Worm (Caenorhabditis elegans) whole organism, L1 larva: ENCODE data around the gene F11D11.22.
"Not testable (repeated sequence)": the region's sequence is repeated elsewhere in the genome, so short reads cannot be mapped to it uniquely, and the experiment has no call there.

Experiments used
- C34B4.2 ChIP-seq: sonication (generic microtip); optimal IDR thresholded peaks from 2 replicates; lab custom pipeline; 2017; ENCODE audit warnings: mild to moderate bottlenecking, missing genetic modification characterization, missing compliant biosample characterization
- ceh-63 ChIP-seq: fragments of 200-800 bp; sonication (Bioruptor generic); optimal IDR thresholded peaks from 2 replicates; lab custom pipeline; 2018; ENCODE audit warnings: mild to moderate bottlenecking, missing genetic modification characterization, missing compliant biosample characterization
- ceh-8 ChIP-seq: fragments of 200-800 bp; sonication (Bioruptor generic); optimal IDR thresholded peaks from 2 replicates; lab custom pipeline; 2018; ENCODE audit warnings: mild to moderate bottlenecking, missing genetic modification characterization, moderate library complexity, missing compliant biosample characterization
- ceh-82 ChIP-seq, 3 experiments: fragments of 150-350 bp in 1 of 3; sonication (generic microtip) in 2 of 3; optimal IDR thresholded peaks; 2 replicates each; lab custom pipeline; 2014 to 2017; ENCODE audit warnings: missing biosample characterization in 3 of 3, missing genetic modification characterization in 3 of 3
- dsc-1 ChIP-seq: sonication (generic microtip); optimal IDR thresholded peaks from 2 replicates; lab custom pipeline; 2016; ENCODE audit warnings: mild to moderate bottlenecking, missing genetic modification characterization, missing compliant biosample characterization
- efl-1 ChIP-seq, 4 experiments: fragments of 150-350 bp; optimal IDR thresholded peaks in 3 of 4; peaks in 1 of 4; 1 replicate in 1 of 4; 2 replicates in 3 of 4; lab custom pipeline; 2014; ENCODE audit warnings: missing biosample characterization in 2 of 4, missing genetic modification characterization in 2 of 4, missing genetic modification reagents in 2 of 4
- elt-2 ChIP-seq: sonication (generic microtip); optimal IDR thresholded peaks from 2 replicates; lab custom pipeline; 2016; ENCODE audit warnings: missing genetic modification characterization, mild to moderate bottlenecking, inconsistent platforms, missing compliant biosample characterization, missing genetic modification reagents
- ets-5 ChIP-seq: fragments of 200-800 bp; sonication (Bioruptor generic); IDR thresholded peaks from 2 replicates; pipeline ENCODE4 v1.3.6; 2022; ENCODE audit warnings: missing genetic modification characterization, missing compliant biosample characterization
- fos-1 ChIP-seq: fragments of 150-350 bp; optimal IDR thresholded peaks from 2 replicates; lab custom pipeline; 2014; ENCODE audit warnings: missing biosample characterization, missing genetic modification characterization
- grh-1 ChIP-seq: fragments of 200-800 bp; sonication (Bioruptor generic); IDR thresholded peaks from 2 replicates; pipeline ENCODE4 v1.3.6; 2022; ENCODE audit warnings: missing genetic modification reagents, missing genetic modification characterization, missing compliant biosample characterization
- hlh-17 ChIP-seq: fragments of 200-800 bp; sonication (Bioruptor generic); optimal IDR thresholded peaks from 2 replicates; lab custom pipeline; 2018; ENCODE audit warnings: missing genetic modification characterization, mild to moderate bottlenecking, missing compliant biosample characterization, moderate library complexity, borderline replicate concordance
- irx-1 ChIP-seq: sonication (generic microtip); optimal IDR thresholded peaks from 2 replicates; lab custom pipeline; 2016; ENCODE audit warnings: missing genetic modification characterization, missing compliant biosample characterization
- isw-1 ChIP-seq: fragments of 200-800 bp; sonication (Bioruptor generic); IDR thresholded peaks from 2 replicates; pipeline ENCODE4 v1.3.6; 2022; ENCODE audit warnings: missing genetic modification characterization, missing compliant biosample characterization
- lin-13 ChIP-seq: fragments of 150-350 bp; optimal IDR thresholded peaks from 2 replicates; lab custom pipeline; 2014; ENCODE audit warnings: missing biosample characterization, missing genetic modification reagents, missing genetic modification characterization
- lin-14 ChIP-seq: fragments of 200-800 bp; sonication (Bioruptor generic); optimal IDR thresholded peaks from 2 replicates; lab custom pipeline; 2018; ENCODE audit warnings: mild to moderate bottlenecking, missing genetic modification characterization, moderate library complexity, missing compliant biosample characterization
- lir-3 ChIP-seq: sonication (generic microtip); optimal IDR thresholded peaks from 2 replicates; lab custom pipeline; 2016; ENCODE audit warnings: mild to moderate bottlenecking, missing genetic modification characterization, moderate library complexity, missing compliant biosample characterization; ENCODE audit not compliant: poor library complexity
- lsy-2 ChIP-seq, 2 experiments: fragments of 150-350 bp; optimal IDR thresholded peaks; 2 replicates each; lab custom pipeline; 2014; ENCODE audit warnings: missing biosample characterization in 2 of 2, missing genetic modification characterization in 2 of 2
- mab-9 ChIP-seq: fragments of 200-800 bp; sonication (Bioruptor generic); IDR thresholded peaks from 2 replicates; pipeline ENCODE4 v1.3.6; 2022; ENCODE audit warnings: missing genetic modification reagents, missing genetic modification characterization, missing compliant biosample characterization
- mdl-1 ChIP-seq, 2 experiments: fragments of 150-350 bp; optimal IDR thresholded peaks; 2 replicates each; lab custom pipeline; 2014 to 2017; ENCODE audit warnings: missing biosample characterization in 2 of 2, missing genetic modification characterization in 2 of 2, inconsistent platforms in 1 of 2
- mep-1 ChIP-seq: fragments of 150-350 bp; optimal IDR thresholded peaks from 2 replicates; lab custom pipeline; 2014; ENCODE audit warnings: missing biosample characterization, missing genetic modification characterization
- nhr-20 ChIP-seq: sonication (generic microtip); optimal IDR thresholded peaks from 2 replicates; lab custom pipeline; 2016; ENCODE audit warnings: mild to moderate bottlenecking, missing genetic modification characterization, missing compliant biosample characterization
- nhr-47 ChIP-seq: sonication (generic microtip); optimal IDR thresholded peaks from 2 replicates; lab custom pipeline; 2016; ENCODE audit warnings: mild to moderate bottlenecking, missing genetic modification characterization, moderate library complexity, missing compliant biosample characterization
- nhr-71 ChIP-seq: sonication (generic microtip); optimal IDR thresholded peaks from 2 replicates; lab custom pipeline; 2016; ENCODE audit warnings: mild to moderate bottlenecking, missing genetic modification characterization, moderate library complexity, missing compliant biosample characterization
- nhr-77 ChIP-seq: fragments of 150-350 bp; optimal IDR thresholded peaks from 2 replicates; lab custom pipeline; 2014; ENCODE audit warnings: missing biosample characterization, missing genetic modification characterization
- nhr-85 ChIP-seq: sonication (generic microtip); peaks from one replicate; lab custom pipeline; 2016; ENCODE audit warnings: missing genetic modification characterization, inconsistent platforms, missing compliant biosample characterization
- pag-3 ChIP-seq: sonication (generic microtip); optimal IDR thresholded peaks from 2 replicates; lab custom pipeline; 2017; ENCODE audit warnings: missing genetic modification characterization, mild to moderate bottlenecking, missing compliant biosample characterization, antibody characterized with exemption, borderline replicate concordance; ENCODE audit not compliant: insufficient read depth
- snpc-4 ChIP-seq: fragments of 150-350 bp; optimal IDR thresholded peaks from 2 replicates; lab custom pipeline; 2014; ENCODE audit warnings: missing biosample characterization, missing genetic modification characterization
- sox-4 ChIP-seq: sonication (generic microtip); optimal IDR thresholded peaks from 2 replicates; lab custom pipeline; 2016; ENCODE audit warnings: missing genetic modification characterization, missing compliant biosample characterization
- sptf-1 ChIP-seq: fragments of 150-350 bp; optimal IDR thresholded peaks from 2 replicates; lab custom pipeline; 2014; ENCODE audit warnings: missing biosample characterization, missing genetic modification characterization
- sup-37 ChIP-seq: fragments of 200-800 bp; sonication (Bioruptor generic); optimal IDR thresholded peaks from 2 replicates; lab custom pipeline; 2018; ENCODE audit warnings: mild to moderate bottlenecking, missing genetic modification characterization, missing compliant biosample characterization
- swsn-7 ChIP-seq: sonication (generic microtip); optimal IDR thresholded peaks from 2 replicates; lab custom pipeline; 2016; ENCODE audit warnings: missing genetic modification characterization, missing compliant biosample characterization
- tbx-2 ChIP-seq: sonication (generic microtip); optimal IDR thresholded peaks from 2 replicates; lab custom pipeline; 2016; ENCODE audit warnings: missing genetic modification characterization, missing compliant biosample characterization
- unc-62 ChIP-seq: fragments of 150-350 bp; optimal IDR thresholded peaks from 2 replicates; lab custom pipeline; 2014; ENCODE audit warnings: missing biosample characterization, missing genetic modification reagents, missing genetic modification characterization
- zag-1 ChIP-seq: fragments of 150-350 bp; optimal IDR thresholded peaks from 2 replicates; lab custom pipeline; 2014; ENCODE audit warnings: missing biosample characterization, missing genetic modification characterization
- ztf-4 ChIP-seq: fragments of 150-350 bp; optimal IDR thresholded peaks from 2 replicates; lab custom pipeline; 2014; ENCODE audit warnings: missing biosample characterization, missing genetic modification characterization

Gene F11D11.22

ce11 chrV:18762044-18762443, at the start of gene F11D11.22:
Gene F11D11.22 (plus strand): TSS chrV:18762344.
- TF ChIP-seq ceh-8 (GFP tag; lab: Kevin White, UChicago); ztf-4 (tag; lab: Kevin White, UChicago); nhr-85 (tag; lab: Kevin White, UChicago): not testable (repeated sequence)

DNA sequence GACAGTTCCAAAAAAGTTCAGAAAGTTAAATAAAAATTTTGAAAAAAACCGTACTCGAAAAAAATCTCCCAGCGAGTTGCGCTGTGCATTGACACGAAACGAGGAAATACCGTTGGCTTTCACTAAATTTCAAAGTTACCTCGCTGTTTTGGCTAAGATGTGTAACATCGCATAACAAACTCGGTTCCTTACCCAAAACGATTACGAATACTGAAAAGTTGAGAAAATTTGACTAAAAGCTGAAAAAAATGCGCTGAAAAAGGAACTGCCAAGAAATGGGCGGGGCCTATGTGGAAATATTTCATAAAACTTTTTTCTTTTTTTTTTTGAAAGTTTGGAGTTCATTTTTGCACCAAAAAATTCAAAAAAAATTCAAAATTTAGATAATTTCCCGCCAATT, 42.7 kb upstream of the F11D11.22 start:
- no peak for TF ChIP-seq swsn-7 (tag; lab: Kevin White, UChicago)
- no peak for TF ChIP-seq efl-1 (optimal IDR thresholded peaks at IDR 0.05; lab: Kevin White, UChicago)
- peak in 1 of 2 experiments; percentile 91 for TF ChIP-seq efl-1 (GFP tag; optimal IDR thresholded peaks at IDR 0.05 in 1 of 2; lab: Kevin White, UChicago)

DNA sequence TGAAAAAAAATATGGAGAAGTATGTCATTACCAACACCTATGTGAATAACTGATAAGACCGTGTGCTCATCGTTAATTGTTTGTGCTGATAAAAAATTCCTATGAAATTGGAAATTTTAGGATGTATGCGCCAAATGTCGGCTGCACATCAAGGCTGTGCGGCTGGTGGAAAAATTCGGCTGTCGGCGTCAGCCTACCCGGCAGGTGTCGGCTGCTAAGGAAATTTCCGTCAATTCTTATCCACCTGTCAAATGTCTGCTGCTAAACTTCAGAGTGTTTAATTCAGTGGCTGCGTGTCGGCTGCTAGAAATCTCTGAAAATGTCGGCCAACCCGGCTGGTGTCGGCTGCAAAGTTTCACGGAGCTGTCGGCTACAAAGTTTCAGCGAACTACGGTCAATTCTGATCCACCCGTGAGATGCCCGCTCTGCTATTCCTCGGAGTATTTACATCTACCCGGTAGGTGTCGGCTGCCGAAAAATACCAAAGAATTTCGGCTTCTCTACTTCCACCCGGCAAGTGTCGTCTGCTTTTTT, 42.1 kb upstream of the F11D11.22 start, which contains the start of gene Y17D7C.2:
Gene Y17D7C.2, minus strand, starts transcription at position 32 of the 534 bp plus-strand sequence.
- TF ChIP-seq elt-2 (tag; lab: Kevin White, UChicago) (peak; percentile 24), pag-3 (tag; lab: Kevin White, UChicago) (no peak), C34B4.2 (tag; lab: Kevin White, UChicago) (peak; percentile 14), nhr-85 (tag; lab: Kevin White, UChicago) (peak; percentile 75), ets-5 (GFP tag; lab: Robert Waterston, UW) (0 out of 2 replicates have a peak, but pooled peaks have one; percentile 79), nhr-20 (tag; lab: Kevin White, UChicago) (no peak), efl-1 (optimal IDR thresholded peaks at IDR 0.05; lab: Kevin White, UChicago) (no peak), efl-1 (GFP tag; optimal IDR thresholded peaks at IDR 0.05 in 1 of 2; lab: Kevin White, UChicago) (peak in 1 of 2 experiments; percentile 87), grh-1 (GFP tag; lab: Robert Waterston, UW) (0 out of 2 replicates have a peak, but pooled peaks have one; percentile 42), nhr-47 (tag; lab: Kevin White, UChicago) (no peak), sup-37 (GFP tag; lab: Kevin White, UChicago) (no peak), lin-13 (GFP tag; lab: Kevin White, UChicago) (no peak), mab-9 (GFP tag; lab: Robert Waterston, UW) (no peak)

- TF ChIP-seq nhr-71 (tag; lab: Kevin White, UChicago) (no peak), grh-1 (GFP tag; lab: Robert Waterston, UW) (0 out of 2 replicates have a peak, but pooled peaks have one; percentile 15), zag-1 (no peak)
Observed at ce11 chrV:18721873-18722272, 40.3 kb upstream of the F11D11.22 start.

ce11 chrV:18722510-18723299, 39.4 kb upstream of the F11D11.22 start:
- TF ChIP-seq snpc-4 (tag; lab: Kevin White, UChicago) (no peak), efl-1 (optimal IDR thresholded peaks at IDR 0.05; lab: Kevin White, UChicago) (no peak), efl-1 (GFP tag; optimal IDR thresholded peaks at IDR 0.05 in 1 of 2; lab: Kevin White, UChicago) (peak in 1 of 2 experiments; percentile 64), ceh-63 (GFP tag; lab: Kevin White, UChicago) (peak; percentile 22), ets-5 (GFP tag; lab: Robert Waterston, UW) (0 out of 2 replicates have a peak, but pooled peaks have one; percentile 28), sptf-1 (peak; percentile 100)

ce11 chrV:18723604-18724003, 38.5 kb upstream of the F11D11.22 start:
- TF ChIP-seq efl-1 (optimal IDR thresholded peaks at IDR 0.05; lab: Kevin White, UChicago) (peak; percentile 78 to 86), efl-1 (GFP tag; optimal IDR thresholded peaks at IDR 0.05 in 1 of 2; lab: Kevin White, UChicago) (peak; percentile 79 to 98), unc-62 (GFP tag; lab: Kevin White, UChicago) (no peak), mab-9 (GFP tag; lab: Robert Waterston, UW) (no peak), tbx-2 (tag; lab: Kevin White, UChicago) (peak; percentile 93), mep-1 (tag; lab: Kevin White, UChicago) (peak; percentile 96), C34B4.2 (tag; lab: Kevin White, UChicago) (no peak), pag-3 (tag; lab: Kevin White, UChicago) (no peak), ceh-63 (GFP tag; lab: Kevin White, UChicago) (peak; percentile 39), irx-1 (tag; lab: Kevin White, UChicago) (peak; percentile 76), lin-14 (GFP tag; lab: Kevin White, UChicago) (no peak), lsy-2 (tag; optimal IDR thresholded peaks at IDR 0.05; lab: Kevin White, UChicago) (peak; percentile 90 to 92), nhr-77 (tag; lab: Kevin White, UChicago) (peak; percentile 64), fos-1 (peak; percentile 75), snpc-4 (tag; lab: Kevin White, UChicago) (peak; percentile 86), isw-1 (GFP tag; lab: Robert Waterston, UW) (peak; percentile 64), sox-4 (peak; percentile 37), nhr-47 (tag; lab: Kevin White, UChicago) (peak; percentile 95), hlh-17 (GFP tag; lab: Kevin White, UChicago) (no peak), mdl-1 (tag; optimal IDR thresholded peaks at IDR 0.05; lab: Kevin White, UChicago) (peak in 1 of 2 experiments; percentile 66), lir-3 (tag; lab: Kevin White, UChicago) (no peak), dsc-1 (tag; lab: Kevin White, UChicago) (peak; percentile 81), ceh-82 (tag; optimal IDR thresholded peaks at IDR 0.05; lab: Kevin White, UChicago) (peak; percentile 75 to 90 (median 85))
